Worm (Caenorhabditis elegans) whole organism, young adult: ENCODE measurements around the gene bca-2.

Source experiments
- dox-1 ChIP-seq: fragments of 200-800 bp; sonication (Bioruptor generic); IDR thresholded peaks from 2 replicates; pipeline ENCODE4 v1.3.6; 2022; ENCODE audit warnings: missing genetic modification reagents, missing genetic modification characterization, missing compliant biosample characterization
- nhr-179 ChIP-seq: sonication (generic microtip); optimal IDR thresholded peaks from 2 replicates; lab custom pipeline; 2016; ENCODE audit warnings: mild to moderate bottlenecking, missing genetic modification characterization, missing compliant biosample characterization
- nhr-90 ChIP-seq: sonication (generic microtip); optimal IDR thresholded peaks from 2 replicates; lab custom pipeline; 2016; ENCODE audit warnings: missing genotype, mild to moderate bottlenecking, missing genetic modification characterization, missing compliant biosample characterization
- ztf-28 ChIP-seq: fragments of 200-800 bp; sonication (Bioruptor generic); IDR thresholded peaks from 2 replicates; pipeline ENCODE4 v1.3.6; 2022; ENCODE audit warnings: missing genetic modification reagents, missing genetic modification characterization, missing compliant biosample characterization

ce11 chrIV:17084317-17084716 lies 15.7 kb downstream of the bca-2 start:
- TF ChIP-seq nhr-179 (tag; lab: Kevin White, UChicago), result no peak
- no peak for TF ChIP-seq nhr-90 (tag; lab: Kevin White, UChicago)
- no peak for TF ChIP-seq dox-1 (GFP tag; lab: Robert Waterston, UW)
- no peak for TF ChIP-seq ztf-28 (GFP tag; lab: Robert Waterston, UW)
